Worm (Caenorhabditis elegans) whole organism, L4 larva: ENCODE data around the gene T10D4.15.

ENCODE experiments used
- ZK337.2 ChIP-seq: fragments of 200-800 bp; sonication (Bioruptor generic); IDR thresholded peaks from 2 replicates; pipeline ENCODE4 v1.3.6; 2022; ENCODE audit warnings: missing genetic modification reagents, missing genetic modification characterization, missing compliant biosample characterization
- fkh-10 ChIP-seq: fragments of 150-350 bp; optimal IDR thresholded peaks from 2 replicates; lab custom pipeline; 2014; ENCODE audit warnings: missing biosample characterization, missing genetic modification reagents, missing genetic modification characterization
- nhr-6 ChIP-seq: fragments of 150-350 bp; optimal IDR thresholded peaks from 2 replicates; lab custom pipeline; 2014; ENCODE audit warnings: missing biosample characterization, missing genetic modification characterization
- nhr-76 ChIP-seq: fragments of 150-350 bp; optimal IDR thresholded peaks from 2 replicates; lab custom pipeline; 2014; ENCODE audit warnings: missing biosample characterization, missing genetic modification characterization
- sdz-12 ChIP-seq: fragments of 200-800 bp; sonication (Bioruptor generic); optimal IDR thresholded peaks from 2 replicates; lab custom pipeline; 2018; ENCODE audit warnings: mild to moderate bottlenecking, missing genetic modification characterization, missing compliant biosample characterization

ce11 chrII:3096857-3097256 is 49.1 kb upstream of the T10D4.15 start, which contains the start of gene Y25C1A.14:
- TF ChIP-seq ZK337.2 (GFP tag; lab: Robert Waterston, UW), result no peak
- TF ChIP-seq nhr-6 (tag; lab: Kevin White, UChicago), result no peak
- no peak for TF ChIP-seq nhr-76 (tag; lab: Kevin White, UChicago)
- no peak for TF ChIP-seq fkh-10 (GFP tag; lab: Kevin White, UChicago)
- TF ChIP-seq sdz-12 (GFP tag; lab: Kevin White, UChicago), result no peak
